Worm (Caenorhabditis elegans) whole organism, mixed stage, embryonic: ENCODE results near the gene ttr-8.

Experiments
- ceh-83 ChIP-seq: fragments of 200-800 bp; sonication (Bioruptor generic); optimal IDR thresholded peaks from 2 replicates; lab custom pipeline; 2018; ENCODE audit warnings: mild to moderate bottlenecking, missing genetic modification characterization, missing compliant biosample characterization
- ces-1 ChIP-seq: fragments of 150-350 bp; optimal IDR thresholded peaks from 2 replicates; lab custom pipeline; 2014; ENCODE audit warnings: missing biosample characterization, missing genetic modification reagents, missing genetic modification characterization
- drap-1 ChIP-seq: fragments of 200-800 bp; sonication (Bioruptor generic); optimal IDR thresholded peaks from 3 replicates; lab custom pipeline; 2018; ENCODE audit warnings: mild to moderate bottlenecking, missing genetic modification characterization, missing compliant biosample characterization
- lsy-2 ChIP-seq: fragments of 150-350 bp; optimal IDR thresholded peaks from 2 replicates; lab custom pipeline; 2014; ENCODE audit warnings: missing biosample characterization, missing genetic modification characterization
- mep-1 ChIP-seq: fragments of 150-350 bp; optimal IDR thresholded peaks from 2 replicates; lab custom pipeline; 2017; ENCODE audit warnings: missing biosample characterization, missing genetic modification reagents, missing genetic modification characterization, inconsistent platforms
- nhr-12 ChIP-seq: fragments of 150-350 bp; optimal IDR thresholded peaks from 2 replicates; lab custom pipeline; 2014; ENCODE audit warnings: missing biosample characterization, missing genetic modification characterization
- nhr-237 ChIP-seq: fragments of 150-350 bp; optimal IDR thresholded peaks from 2 replicates; lab custom pipeline; 2014; ENCODE audit warnings: missing biosample characterization, missing genetic modification characterization
- nhr-76 ChIP-seq: sonication (generic microtip); optimal IDR thresholded peaks from 2 replicates; lab custom pipeline; 2017; ENCODE audit warnings: missing biosample characterization, missing genetic modification characterization
- pha-4 ChIP-seq: fragments of 150-350 bp; optimal IDR thresholded peaks from 2 replicates; lab custom pipeline; 2018; ENCODE audit warnings: missing biosample characterization, missing genetic modification reagents, missing genetic modification characterization
- snpc-4 ChIP-seq: fragments of 150-350 bp; optimal IDR thresholded peaks from 2 replicates; lab custom pipeline; 2014; ENCODE audit warnings: missing biosample characterization, missing genetic modification characterization
- unc-62 ChIP-seq: fragments of 150-350 bp; optimal IDR thresholded peaks from 2 replicates; lab custom pipeline; 2014; ENCODE audit warnings: missing biosample characterization, missing genetic modification reagents, missing genetic modification characterization

ce11 chrIII:7557930-7558470 is 7.1 kb downstream of the ttr-8 start:
- no peak for TF ChIP-seq nhr-12
- no peak for TF ChIP-seq snpc-4 (tag; lab: Kevin White, UChicago)
- no peak for TF ChIP-seq pha-4 (tag; lab: Kevin White, UChicago)
- no peak for TF ChIP-seq nhr-76
- TF ChIP-seq unc-62 (GFP tag; lab: Kevin White, UChicago), result no peak
- no peak for TF ChIP-seq ceh-83 (GFP tag; lab: Kevin White, UChicago)
- TF ChIP-seq ces-1 (GFP tag; lab: Kevin White, UChicago), result no peak
- no peak for TF ChIP-seq nhr-237 (tag; lab: Kevin White, UChicago)
- no peak for TF ChIP-seq lsy-2
- TF ChIP-seq mep-1, result no peak
- no peak for TF ChIP-seq drap-1 (GFP tag; lab: Kevin White, UChicago)
